Fruit fly (Drosophila melanogaster) whole organism: Measurements from ENCODE around the gene beat-IIa.

Experiments
- CG8478 ChIP-seq: fragments of >200 bp; optimal IDR thresholded peaks from 2 replicates; lab custom pipeline; 2018; ENCODE audit warnings: inconsistent platforms
- Dll ChIP-seq: fragments of >200 bp; optimal IDR thresholded peaks from 2 replicates; lab custom pipeline; 2017
- EcR ChIP-seq, 2 experiments: fragments of >200 bp; optimal IDR thresholded peaks; 2 replicates each; lab custom pipeline; 2017; ENCODE audit warnings: missing biosample characterization in 2 of 2, missing genetic modification characterization in 2 of 2, missing genetic modification reagents in 2 of 2
- pan ChIP-seq: fragments of >200 bp; optimal IDR thresholded peaks from 2 replicates; lab custom pipeline; 2017
- usp ChIP-seq: fragments of >200 bp; optimal IDR thresholded peaks from 2 replicates; lab custom pipeline; 2017; ENCODE audit warnings: missing biosample characterization, missing genetic modification characterization, mixed read lengths

- TF ChIP-seq usp (GFP tag; lab: Kevin White, UChicago) (no peak), EcR (GFP tag; optimal IDR thresholded peaks at IDR 0.05; lab: Kevin White, UChicago) (no peak), Dll (lab: Kevin White, UChicago) (no peak), CG8478 (lab: Kevin White, UChicago) (no peak), pan (lab: Kevin White, UChicago) (no peak)
Measured at dm6 chr3R:17391313-17391845, 25.5 kb upstream of the beat-IIa start, which contains the start of the genes Brf and sds22.
